Fruit fly (Drosophila melanogaster) whole organism: Measurements from ENCODE around the gene Rtc1.

Source experiments
- Dll ChIP-seq: fragments of >200 bp; optimal IDR thresholded peaks from 2 replicates; lab custom pipeline; 2017
- psq ChIP-seq: fragments of >200 bp; optimal IDR thresholded peaks from 2 replicates; lab custom pipeline; 2017

DNA sequence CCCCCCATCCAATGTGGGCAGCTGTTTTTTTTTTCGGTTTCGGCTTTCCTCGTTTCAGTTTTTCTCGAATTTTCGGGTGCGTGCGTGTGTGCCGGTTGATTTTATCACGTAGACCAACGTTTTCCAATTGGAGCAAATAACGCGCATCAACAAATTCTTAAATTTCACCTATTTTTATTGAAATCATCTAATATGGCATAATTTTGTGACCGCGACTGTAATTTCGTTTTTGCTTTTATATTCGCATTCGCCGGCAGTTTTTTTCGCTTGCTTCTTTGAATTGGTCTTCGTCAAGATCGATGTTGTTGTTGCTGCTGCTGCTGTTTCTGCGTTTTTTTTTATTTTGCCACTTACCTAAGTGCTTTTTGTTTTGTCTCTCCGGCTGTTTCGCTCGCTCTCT lies 2.5 kb upstream of the Rtc1 start:
- no peak for TF ChIP-seq Dll (lab: Kevin White, UChicago)
- TF ChIP-seq psq (lab: Kevin White, UChicago) = no peak
